Worm (Caenorhabditis elegans): ENCODE results near the gene spr-3.

Gene spr-3

DNA sequence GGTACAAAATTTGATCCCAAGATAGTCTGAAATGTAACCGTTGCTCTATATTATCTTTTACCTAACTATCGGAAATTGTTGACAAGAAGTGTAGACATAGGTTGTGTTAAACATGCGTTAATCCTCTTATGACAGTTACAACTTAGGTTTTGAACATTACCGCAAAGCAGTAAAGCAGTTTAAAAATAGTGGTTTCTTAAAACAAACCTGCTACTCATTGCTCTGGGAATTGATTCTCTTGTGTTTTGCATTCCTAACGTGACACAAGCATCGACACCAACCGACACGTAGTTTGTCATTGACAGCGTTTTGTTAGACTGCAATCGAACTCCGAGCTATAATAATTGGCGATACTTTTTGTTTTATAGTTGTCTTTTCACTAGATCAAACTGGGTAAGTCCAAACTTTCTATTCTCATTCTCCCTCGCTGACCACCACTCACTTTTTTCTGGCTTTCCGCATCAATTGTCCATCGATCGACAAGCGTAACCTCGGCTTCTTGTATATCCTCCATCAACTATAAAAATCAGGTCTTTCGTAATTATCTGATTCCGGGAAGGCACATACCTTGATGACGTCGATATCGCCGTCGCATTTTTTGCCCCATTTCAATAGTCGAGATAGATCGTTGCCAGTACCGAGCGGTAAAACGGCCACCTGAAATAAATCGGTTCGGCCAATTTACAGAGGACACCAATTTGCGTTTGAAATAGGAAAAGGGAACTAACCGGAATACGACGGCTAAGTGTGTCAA, 17.9 kb upstream of the spr-3 start:
- TF ChIP-seq snpc-1.2 (GFP tag; IDR thresholded peaks at IDR 0.05) (no peak), unc-62 (GFP tag; optimal IDR thresholded peaks at IDR 0.05 in 1 of 2) (peak in 1 of 2 experiments; percentile 87), unc-62 (tag; optimal IDR thresholded peaks at IDR 0.05) (no peak), nhr-76 (tag; optimal IDR thresholded peaks at IDR 0.05) (no peak), nhr-28 (tag; optimal IDR thresholded peaks at IDR 0.05) (peak; percentile 15)

DNA sequence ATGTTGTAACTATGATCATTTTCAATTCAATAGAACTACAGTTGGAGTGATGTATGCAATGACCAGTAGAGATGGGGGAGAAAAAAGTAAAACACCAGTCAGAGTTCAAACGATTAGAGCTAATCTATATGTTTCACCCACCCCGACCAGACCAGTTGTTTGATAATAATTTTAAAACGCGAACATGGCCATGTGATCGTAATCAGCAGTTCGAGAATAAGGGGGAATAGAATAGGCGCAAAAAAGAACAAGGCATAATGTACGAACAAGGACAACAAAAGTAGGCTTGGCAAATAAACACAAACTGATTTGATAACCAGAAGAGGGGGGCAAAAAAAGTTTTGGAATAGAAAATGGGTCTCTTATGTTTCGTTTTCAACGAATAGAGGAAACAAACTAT, 15.8 kb upstream of the spr-3 start:
- no peak for TF ChIP-seq skn-1 (tag; optimal IDR thresholded peaks at IDR 0.05)
- TF ChIP-seq Y48G9A.11 (GFP tag; IDR thresholded peaks at IDR 0.05) = no peak
- no peak for TF ChIP-seq T20F7.1 (GFP tag; optimal IDR thresholded peaks at IDR 0.05)
- no peak for TF ChIP-seq fos-1 (tag; optimal IDR thresholded peaks at IDR 0.05)
- peak; percentile 45 for TF ChIP-seq dmd-6 (GFP tag; IDR thresholded peaks at IDR 0.05)
- TF ChIP-seq zfp-2 (tag; optimal IDR thresholded peaks at IDR 0.05) = no peak
- TF ChIP-seq spr-3 (GFP tag; optimal IDR thresholded peaks at IDR 0.05) = no peak
- TF ChIP-seq nhr-11 (tag; optimal IDR thresholded peaks at IDR 0.05) = no peak
- TF ChIP-seq zfp-3 (GFP tag; conservative IDR thresholded peaks at IDR 0.05) = no peak
- TF ChIP-seq hmg-1.1 (GFP tag; IDR thresholded peaks at IDR 0.05) = no peak
- TF ChIP-seq ceh-62 (tag; optimal IDR thresholded peaks at IDR 0.05) = no peak
- TF ChIP-seq mxl-3 (GFP tag; optimal IDR thresholded peaks at IDR 0.05) = no peak
- no peak for TF ChIP-seq gei-8 (GFP tag; optimal IDR thresholded peaks at IDR 0.05)
- no peak for TF ChIP-seq madf-5 (GFP tag; IDR thresholded peaks at IDR 0.05)
- TF ChIP-seq ceh-82 (tag; optimal IDR thresholded peaks at IDR 0.05) = no peak
- no peak for TF ChIP-seq jun-1 (tag; optimal IDR thresholded peaks at IDR 0.05)
- TF ChIP-seq daf-8 (GFP tag; IDR thresholded peaks at IDR 0.05) = no peak
- no peak for TF ChIP-seq nhr-237 (tag; optimal IDR thresholded peaks at IDR 0.05)
- TF ChIP-seq nhr-102 (tag; optimal IDR thresholded peaks at IDR 0.05) = no peak
- peak; percentile 82 for TF ChIP-seq pqm-1 (tag; optimal IDR thresholded peaks at IDR 0.05)
- no peak for TF ChIP-seq aha-1 (tag)
- TF ChIP-seq egl-43 (GFP tag; IDR thresholded peaks at IDR 0.05) = no peak
- no peak for TF ChIP-seq lim-7 (GFP tag; IDR thresholded peaks at IDR 0.05)
- TF ChIP-seq rbr-2 (tag; optimal IDR thresholded peaks at IDR 0.05) = no peak
- TF ChIP-seq hlh-30 (tag; optimal IDR thresholded peaks at IDR 0.05; ENCODE audit: insufficient read depth) = peak; percentile 69
- no peak for TF ChIP-seq hif-1 (tag; optimal IDR thresholded peaks at IDR 0.05)
- no peak for TF ChIP-seq D1046.2 (GFP tag; IDR thresholded peaks at IDR 0.05)
- TF ChIP-seq hlh-11 (tag; optimal IDR thresholded peaks at IDR 0.05) = peak; percentile 68
- TF ChIP-seq lin-39 (tag; optimal IDR thresholded peaks at IDR 0.05) = no peak
- no peak for TF ChIP-seq madf-9 (GFP tag; conservative IDR thresholded peaks at IDR 0.05)
- no peak for TF ChIP-seq nhr-10 (tag; optimal IDR thresholded peaks at IDR 0.05)
- TF ChIP-seq R02D3.7 (tag; optimal IDR thresholded peaks at IDR 0.05) = no peak
- no peak for TF ChIP-seq nhr-25 (tag; optimal IDR thresholded peaks at IDR 0.05; ENCODE audit: borderline replicate concordance, insufficient read depth)
- TF ChIP-seq zag-1 (tag; optimal IDR thresholded peaks at IDR 0.05) = no peak
- TF ChIP-seq lin-38 (GFP tag; IDR thresholded peaks at IDR 0.05) = no peak
- TF ChIP-seq ceh-20 (GFP tag; IDR thresholded peaks at IDR 0.05) = no peak
- TF ChIP-seq zip-11 (GFP tag; IDR thresholded peaks at IDR 0.05) = no peak
- no peak for TF ChIP-seq lin-15B (tag; optimal IDR thresholded peaks at IDR 0.05)
- peak in 1 of 2 experiments; percentile 59 for TF ChIP-seq mdl-1 (tag; optimal IDR thresholded peaks at IDR 0.05)
- no peak for TF ChIP-seq set-16 (GFP tag; IDR thresholded peaks at IDR 0.05)
- TF ChIP-seq lir-3 (tag; optimal IDR thresholded peaks at IDR 0.05) = no peak
- TF ChIP-seq nhr-6 (tag; optimal IDR thresholded peaks at IDR 0.05) = no peak
- no peak for TF ChIP-seq ceh-44 (GFP tag; IDR thresholded peaks at IDR 0.05)
- TF ChIP-seq F26F4.8 (GFP tag; conservative IDR thresholded peaks at IDR 0.05) = no peak
- no peak for TF ChIP-seq nhr-76 (tag; optimal IDR thresholded peaks at IDR 0.05)
- TF ChIP-seq ctbp-1 (GFP tag; IDR thresholded peaks at IDR 0.05) = no peak

All from whole organism, L4 larva.